Worm (Caenorhabditis elegans) whole organism, L1 larva: ENCODE data around the gene oac-40.

Experiments
- C04F5.9 ChIP-seq: sonication (generic microtip); optimal IDR thresholded peaks from 2 replicates; lab custom pipeline; 2016; ENCODE audit warnings: missing genetic modification characterization, missing compliant biosample characterization
- C16A3.4 ChIP-seq: fragments of 150-350 bp; optimal IDR thresholded peaks from 2 replicates; lab custom pipeline; 2014; ENCODE audit warnings: missing biosample characterization, missing genetic modification characterization
- C34B4.2 ChIP-seq: sonication (generic microtip); optimal IDR thresholded peaks from 2 replicates; lab custom pipeline; 2017; ENCODE audit warnings: mild to moderate bottlenecking, missing genetic modification characterization, missing compliant biosample characterization
- alr-1 ChIP-seq: fragments of 200-800 bp; sonication (Bioruptor generic); optimal IDR thresholded peaks from 2 replicates; lab custom pipeline; 2018; ENCODE audit warnings: borderline replicate concordance, mild to moderate bottlenecking, missing genetic modification characterization, missing compliant biosample characterization
- aly-2 ChIP-seq: fragments of 150-350 bp; optimal IDR thresholded peaks from 2 replicates; lab custom pipeline; 2014; ENCODE audit warnings: missing biosample characterization, missing genetic modification characterization
- blmp-1 ChIP-seq: fragments of 150-350 bp; optimal IDR thresholded peaks from 2 replicates; lab custom pipeline; 2014; ENCODE audit warnings: missing biosample characterization, missing genetic modification characterization
- ceh-8 ChIP-seq: fragments of 200-800 bp; sonication (Bioruptor generic); optimal IDR thresholded peaks from 2 replicates; lab custom pipeline; 2018; ENCODE audit warnings: mild to moderate bottlenecking, missing genetic modification characterization, moderate library complexity, missing compliant biosample characterization
- dsc-1 ChIP-seq: sonication (generic microtip); optimal IDR thresholded peaks from 2 replicates; lab custom pipeline; 2016; ENCODE audit warnings: mild to moderate bottlenecking, missing genetic modification characterization, missing compliant biosample characterization
- efl-1 ChIP-seq, 4 experiments: fragments of 150-350 bp; optimal IDR thresholded peaks in 3 of 4; peaks in 1 of 4; 1 replicate in 1 of 4; 2 replicates in 3 of 4; lab custom pipeline; 2014; ENCODE audit warnings: missing biosample characterization in 2 of 4, missing genetic modification characterization in 2 of 4, missing genetic modification reagents in 2 of 4
- efl-3 ChIP-seq: fragments of 200-800 bp; sonication (Bioruptor generic); optimal IDR thresholded peaks from 2 replicates; lab custom pipeline; 2018; ENCODE audit warnings: mild to moderate bottlenecking, missing genetic modification characterization, missing compliant biosample characterization
- egl-13 ChIP-seq: sonication (generic microtip); optimal IDR thresholded peaks from 2 replicates; lab custom pipeline; 2016; ENCODE audit warnings: missing genotype, missing genetic modification reagents, missing genetic modification characterization, missing compliant biosample characterization
- elt-2 ChIP-seq: sonication (generic microtip); optimal IDR thresholded peaks from 2 replicates; lab custom pipeline; 2016; ENCODE audit warnings: missing genetic modification characterization, mild to moderate bottlenecking, inconsistent platforms, missing compliant biosample characterization, missing genetic modification reagents
- fkh-10 ChIP-seq: sonication (generic microtip); optimal IDR thresholded peaks from 2 replicates; lab custom pipeline; 2017; ENCODE audit warnings: missing biosample characterization, missing genetic modification reagents, missing genetic modification characterization
- grh-1 ChIP-seq: fragments of 200-800 bp; sonication (Bioruptor generic); IDR thresholded peaks from 2 replicates; pipeline ENCODE4 v1.3.6; 2022; ENCODE audit warnings: missing genetic modification reagents, missing genetic modification characterization, missing compliant biosample characterization
- hlh-4 ChIP-seq: sonication (generic microtip); optimal IDR thresholded peaks from 2 replicates; lab custom pipeline; 2016; ENCODE audit warnings: mild to moderate bottlenecking, missing genetic modification characterization, missing compliant biosample characterization
- isw-1 ChIP-seq: fragments of 200-800 bp; sonication (Bioruptor generic); IDR thresholded peaks from 2 replicates; pipeline ENCODE4 v1.3.6; 2022; ENCODE audit warnings: missing genetic modification characterization, missing compliant biosample characterization
- jun-1 ChIP-seq: fragments of 150-350 bp; optimal IDR thresholded peaks from 2 replicates; lab custom pipeline; 2014; ENCODE audit warnings: missing biosample characterization, missing genetic modification reagents, missing genetic modification characterization
- lin-39 ChIP-seq: fragments of 150-350 bp; optimal IDR thresholded peaks from 2 replicates; lab custom pipeline; 2014; ENCODE audit warnings: missing biosample characterization, missing genetic modification reagents, missing genetic modification characterization
- lsy-2 ChIP-seq, 2 experiments: fragments of 150-350 bp; optimal IDR thresholded peaks; 2 replicates each; lab custom pipeline; 2014; ENCODE audit warnings: missing biosample characterization in 2 of 2, missing genetic modification characterization in 2 of 2
- mab-9 ChIP-seq: fragments of 200-800 bp; sonication (Bioruptor generic); IDR thresholded peaks from 2 replicates; pipeline ENCODE4 v1.3.6; 2022; ENCODE audit warnings: missing genetic modification reagents, missing genetic modification characterization, missing compliant biosample characterization
- mep-1 ChIP-seq: fragments of 150-350 bp; optimal IDR thresholded peaks from 2 replicates; lab custom pipeline; 2014; ENCODE audit warnings: missing biosample characterization, missing genetic modification characterization
- nhr-11 ChIP-seq: fragments of 150-350 bp; optimal IDR thresholded peaks from 2 replicates; lab custom pipeline; 2014; ENCODE audit warnings: missing biosample characterization, missing genetic modification characterization
- nhr-19 ChIP-seq: fragments of 200-800 bp; sonication (Bioruptor generic); conservative IDR thresholded peaks from 2 replicates; pipeline ENCODE4 v1.3.6; 2022; ENCODE audit warnings: missing genetic modification characterization, missing compliant biosample characterization
- nhr-20 ChIP-seq: sonication (generic microtip); optimal IDR thresholded peaks from 2 replicates; lab custom pipeline; 2016; ENCODE audit warnings: mild to moderate bottlenecking, missing genetic modification characterization, missing compliant biosample characterization
- nhr-28 ChIP-seq: fragments of 150-350 bp; optimal IDR thresholded peaks from 2 replicates; lab custom pipeline; 2014; ENCODE audit warnings: missing biosample characterization, missing genetic modification characterization
- nhr-47 ChIP-seq: sonication (generic microtip); optimal IDR thresholded peaks from 2 replicates; lab custom pipeline; 2016; ENCODE audit warnings: mild to moderate bottlenecking, missing genetic modification characterization, moderate library complexity, missing compliant biosample characterization
- nhr-76 ChIP-seq: sonication (generic microtip); optimal IDR thresholded peaks from 2 replicates; lab custom pipeline; 2017; ENCODE audit warnings: missing biosample characterization, missing genetic modification characterization
- nhr-84 ChIP-seq: sonication (generic microtip); optimal IDR thresholded peaks from 2 replicates; lab custom pipeline; 2017; ENCODE audit warnings: missing biosample characterization, missing genetic modification characterization
- nhr-85 ChIP-seq: sonication (generic microtip); peaks from one replicate; lab custom pipeline; 2016; ENCODE audit warnings: missing genetic modification characterization, inconsistent platforms, missing compliant biosample characterization
- pqm-1 ChIP-seq: sonication (generic microtip); optimal IDR thresholded peaks from 3 replicates; lab custom pipeline; 2017; ENCODE audit warnings: missing biosample characterization, missing genetic modification characterization
- rnt-1 ChIP-seq: sonication (generic microtip); optimal IDR thresholded peaks from 2 replicates; lab custom pipeline; 2016; ENCODE audit warnings: mild to moderate bottlenecking, missing genetic modification characterization, moderate library complexity, missing compliant biosample characterization
- sox-4 ChIP-seq: sonication (generic microtip); optimal IDR thresholded peaks from 2 replicates; lab custom pipeline; 2016; ENCODE audit warnings: missing genetic modification characterization, missing compliant biosample characterization
- swsn-7 ChIP-seq: sonication (generic microtip); optimal IDR thresholded peaks from 2 replicates; lab custom pipeline; 2016; ENCODE audit warnings: missing genetic modification characterization, missing compliant biosample characterization
- tbx-2 ChIP-seq: sonication (generic microtip); optimal IDR thresholded peaks from 2 replicates; lab custom pipeline; 2016; ENCODE audit warnings: missing genetic modification characterization, missing compliant biosample characterization
- unc-130 ChIP-seq: fragments of 150-350 bp; optimal IDR thresholded peaks from 2 replicates; lab custom pipeline; 2017; ENCODE audit warnings: missing biosample characterization, missing genetic modification characterization, inconsistent platforms
- unc-30 ChIP-seq: sonication (generic microtip); optimal IDR thresholded peaks from 2 replicates; lab custom pipeline; 2017; ENCODE audit warnings: missing biosample characterization, missing genetic modification characterization
- unc-62 ChIP-seq: fragments of 150-350 bp; optimal IDR thresholded peaks from 2 replicates; lab custom pipeline; 2014; ENCODE audit warnings: missing biosample characterization, missing genetic modification reagents, missing genetic modification characterization
- zip-4 ChIP-seq: fragments of 200-800 bp; sonication (Bioruptor generic); optimal IDR thresholded peaks from 2 replicates; lab custom pipeline; 2018; ENCODE audit warnings: mild to moderate bottlenecking, missing genetic modification characterization, moderate library complexity, missing compliant biosample characterization

Gene oac-40

DNA sequence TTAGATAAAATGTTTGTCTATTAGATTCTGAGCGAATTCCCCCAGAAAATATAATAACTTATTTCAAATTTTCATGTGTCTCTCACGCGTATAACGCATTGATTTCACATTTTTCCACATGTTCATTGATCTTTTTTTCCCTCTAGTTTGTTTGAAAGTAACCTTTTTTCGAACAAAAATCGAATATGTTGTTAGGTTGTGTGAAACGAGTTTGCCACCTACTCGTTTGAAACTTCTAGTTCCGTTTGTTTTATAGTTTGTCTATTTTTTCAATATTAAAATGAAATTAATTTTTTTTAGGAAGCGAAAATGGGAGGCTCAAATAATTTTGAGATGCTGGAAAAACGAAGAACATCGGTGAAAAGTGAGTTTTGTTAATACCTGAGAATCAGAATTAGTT is 13.7 kb downstream of the oac-40 start, which contains the start of gene C25E10.5:
Gene C25E10.5 (plus strand): TSS at position 301 of the 400 bp plus-strand sequence.
- TF ChIP-seq alr-1 (tag; lab: Kevin White, UChicago) = no peak
- TF ChIP-seq efl-1 (optimal IDR thresholded peaks at IDR 0.05; lab: Kevin White, UChicago) = no peak
- peak in 1 of 2 experiments; percentile 40 for TF ChIP-seq efl-1 (GFP tag; optimal IDR thresholded peaks at IDR 0.05 in 1 of 2; lab: Kevin White, UChicago)

DNA sequence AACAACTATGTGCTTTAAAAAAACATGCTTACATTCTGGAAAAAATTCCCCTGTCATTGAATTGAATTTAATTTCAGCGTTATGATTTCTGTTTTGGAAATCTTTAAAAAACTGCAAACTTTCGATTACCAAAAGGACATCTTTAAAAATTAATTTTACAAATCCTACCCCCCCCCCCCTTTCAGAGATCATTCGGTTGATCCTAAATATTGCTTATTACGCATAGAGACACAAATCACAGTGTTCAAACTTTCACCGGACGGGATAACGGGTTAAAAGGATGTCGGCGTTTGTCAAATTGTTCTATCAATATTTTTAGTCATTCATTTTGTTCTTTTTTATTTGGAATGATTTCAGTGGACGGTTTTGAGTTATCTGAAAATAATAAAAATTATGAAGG is 16.7 kb downstream of the oac-40 start, which contains the start of gene C25E10.4:
Gene C25E10.4 (plus strand): TSS at position 301 of the 400 bp plus-strand sequence.
- TF ChIP-seq alr-1 (tag; lab: Kevin White, UChicago) (no peak), blmp-1 (tag; lab: Kevin White, UChicago) (peak; percentile 33), efl-1 (optimal IDR thresholded peaks at IDR 0.05; lab: Kevin White, UChicago) (no peak), efl-1 (GFP tag; optimal IDR thresholded peaks at IDR 0.05 in 1 of 2; lab: Kevin White, UChicago) (peak in 1 of 2 experiments; percentile 43)

DNA sequence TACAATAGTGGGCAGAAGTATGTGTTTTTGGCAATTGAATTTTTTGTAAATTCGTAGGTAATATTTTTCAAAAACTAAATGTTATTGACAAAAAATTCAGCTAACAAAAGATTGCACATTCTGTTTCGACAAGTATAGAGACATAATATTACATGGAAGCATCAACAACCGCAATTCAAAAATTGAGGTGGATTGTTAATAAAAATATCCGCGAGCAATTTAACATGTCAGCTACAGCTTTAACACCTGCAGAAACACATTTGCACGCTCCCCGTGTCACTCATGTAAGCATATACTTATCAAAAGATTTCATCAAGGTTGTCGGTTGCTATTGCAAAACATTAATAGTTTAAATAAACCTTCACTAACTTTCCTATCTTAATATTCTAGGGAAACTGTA is 19.1 kb downstream of the oac-40 start, which contains the start of gene srsx-34:
Gene srsx-34 (plus strand): TSS at position 301 of the 400 bp plus-strand sequence.
- TF ChIP-seq sox-4 (tag; lab: Kevin White, UChicago) (no peak), elt-2 (no peak), C04F5.9 (tag; lab: Kevin White, UChicago) (no peak), nhr-19 (GFP tag; lab: Robert Waterston, UW) (no peak), isw-1 (GFP tag; lab: Robert Waterston, UW) (no peak), nhr-76 (no peak), lin-39 (tag; lab: Kevin White, UChicago) (no peak), ceh-8 (GFP tag; lab: Kevin White, UChicago) (no peak), mep-1 (no peak), hlh-4 (tag; lab: Kevin White, UChicago) (no peak)

DNA sequence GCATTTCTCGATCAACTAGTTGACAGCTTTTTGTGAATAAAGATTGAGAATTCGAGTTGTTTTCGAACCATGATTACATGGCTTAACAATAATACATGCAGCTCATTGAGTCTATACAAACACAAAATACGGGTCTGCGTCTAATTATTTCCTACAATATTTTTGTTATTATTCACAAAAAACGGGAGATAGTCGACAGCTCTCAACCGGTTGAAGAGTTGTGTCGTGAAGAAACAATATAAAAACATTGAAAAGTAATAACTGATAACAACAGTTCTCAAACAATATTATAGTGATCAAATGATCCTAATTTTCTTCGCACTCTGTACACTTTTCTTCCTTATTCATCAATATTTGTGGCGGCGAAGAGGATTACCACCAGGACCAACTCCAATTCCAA is 24.5 kb downstream of the oac-40 start, which contains the start of gene cyp-33B1:
Gene cyp-33B1 (plus strand): TSS at position 301 of the 400 bp plus-strand sequence.
- TF ChIP-seq fkh-10 (GFP tag; lab: Kevin White, UChicago) (no peak), swsn-7 (no peak), unc-62 (GFP tag; lab: Kevin White, UChicago) (no peak), zip-4 (GFP tag; lab: Kevin White, UChicago) (no peak), lsy-2 (tag; optimal IDR thresholded peaks at IDR 0.05; lab: Kevin White, UChicago) (no peak), efl-3 (no peak), rnt-1 (tag; lab: Kevin White, UChicago) (no peak), mab-9 (GFP tag; lab: Robert Waterston, UW) (no peak), elt-2 (no peak), nhr-84 (tag; lab: Kevin White, UChicago) (no peak), tbx-2 (tag; lab: Kevin White, UChicago) (no peak), unc-30 (tag; lab: Kevin White, UChicago) (no peak), pqm-1 (tag; lab: Kevin White, UChicago) (no peak)

DNA sequence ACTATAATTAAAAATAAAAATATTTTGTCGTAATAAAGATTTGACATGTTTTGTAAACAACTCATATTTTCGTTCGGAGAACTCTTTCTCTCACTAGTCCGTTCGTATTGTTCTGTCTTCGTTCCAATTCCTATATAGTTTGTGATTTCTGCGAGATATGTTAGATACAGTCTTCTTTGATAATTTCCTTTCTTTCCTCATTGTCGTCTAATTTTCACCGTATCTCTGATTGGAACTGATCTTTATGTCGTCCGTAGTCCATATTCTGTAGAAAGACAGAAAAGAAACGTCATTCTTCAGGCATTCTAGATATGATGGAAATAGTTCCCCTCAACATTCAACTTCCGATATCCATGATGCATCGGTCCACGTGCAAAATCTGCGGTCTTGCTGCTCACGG is 28.3 kb downstream of the oac-40 start, which contains the start of gene nhr-30:
Gene nhr-30 (plus strand): TSS at position 301 of the 400 bp plus-strand sequence.
- TF ChIP-seq nhr-47 (tag; lab: Kevin White, UChicago) = no peak
- TF ChIP-seq grh-1 = no peak
- no peak for TF ChIP-seq blmp-1 (tag; lab: Kevin White, UChicago)
- no peak for TF ChIP-seq nhr-85
- no peak for TF ChIP-seq unc-30 (tag; lab: Kevin White, UChicago)
- TF ChIP-seq C34B4.2 (tag; lab: Kevin White, UChicago) = no peak
- no peak for TF ChIP-seq dsc-1 (tag; lab: Kevin White, UChicago)
- TF ChIP-seq jun-1 (tag; lab: Kevin White, UChicago) = no peak
- no peak for TF ChIP-seq C16A3.4
- no peak for TF ChIP-seq nhr-11
- TF ChIP-seq unc-130 (tag; lab: Kevin White, UChicago) = no peak
- TF ChIP-seq tbx-2 (tag; lab: Kevin White, UChicago) = no peak
- no peak for TF ChIP-seq egl-13 (tag; lab: Kevin White, UChicago)
- no peak for TF ChIP-seq nhr-76
- TF ChIP-seq aly-2 = no peak
- no peak for TF ChIP-seq nhr-20 (tag; lab: Kevin White, UChicago)
- TF ChIP-seq nhr-28 (tag; lab: Kevin White, UChicago) = no peak
- TF ChIP-seq, all 84 proteins: peak for 0
